Worm (Caenorhabditis elegans) whole organism, L4/young adult: ENCODE measurements around the gene irld-42.

ENCODE experiments used
- W03F9.2 ChIP-seq: fragments of 150-350 bp; optimal IDR thresholded peaks from 2 replicates; lab custom pipeline; 2014; ENCODE audit warnings: missing biosample characterization, missing genetic modification characterization
- dao-5 ChIP-seq: sonication (generic microtip); optimal IDR thresholded peaks from 2 replicates; lab custom pipeline; 2016; ENCODE audit warnings: missing genotype, missing genetic modification characterization, moderate library complexity, missing compliant biosample characterization

DNA sequence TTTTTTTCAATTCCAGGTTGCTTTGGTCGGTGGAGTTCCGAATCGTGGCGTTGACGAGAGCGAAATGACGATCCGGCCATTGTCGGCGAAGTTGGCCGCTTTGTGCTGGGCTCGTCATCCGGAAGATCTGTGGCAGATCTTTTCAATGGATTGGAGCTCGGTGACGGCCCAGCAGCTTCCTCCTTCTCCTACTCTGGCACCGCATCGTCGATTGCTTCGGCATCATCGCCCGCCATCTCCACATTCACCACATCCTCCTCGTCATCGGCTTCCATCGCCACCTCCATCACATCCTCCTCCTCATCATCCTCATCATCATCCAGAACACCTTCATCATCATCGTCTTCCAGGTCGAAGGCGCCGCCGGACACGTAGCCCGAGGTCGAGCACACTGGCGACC is 30.1 kb downstream of the irld-42 start:
- TF ChIP-seq W03F9.2 (tag; lab: Kevin White, UChicago), result no peak
- TF ChIP-seq dao-5 (tag; lab: Kevin White, UChicago), result no peak
